Fruit fly (Drosophila melanogaster): Measurements from ENCODE around the gene CG12971.

- TF ChIP-seq CG8478 (optimal IDR thresholded peaks at IDR 0.05) (no peak), CTCF (optimal IDR thresholded peaks at IDR 0.05) (no peak)
Measured at dm6 chr3L:21400206-21400605, 43.9 kb upstream of the CG12971 start.

All from S2 (cell line).